Fruit fly (Drosophila melanogaster) whole organism, larva: ENCODE measurements around the gene Sap47.

Source experiments
- noc ChIP-seq: fragments of 200-800 bp; sonication (Bioruptor generic); optimal IDR thresholded peaks from 3 replicates; lab custom pipeline; 2019; ENCODE audit warnings: missing biosample characterization, mild to moderate bottlenecking, missing genetic modification characterization, moderate library complexity

The Sap47 gene

DNA sequence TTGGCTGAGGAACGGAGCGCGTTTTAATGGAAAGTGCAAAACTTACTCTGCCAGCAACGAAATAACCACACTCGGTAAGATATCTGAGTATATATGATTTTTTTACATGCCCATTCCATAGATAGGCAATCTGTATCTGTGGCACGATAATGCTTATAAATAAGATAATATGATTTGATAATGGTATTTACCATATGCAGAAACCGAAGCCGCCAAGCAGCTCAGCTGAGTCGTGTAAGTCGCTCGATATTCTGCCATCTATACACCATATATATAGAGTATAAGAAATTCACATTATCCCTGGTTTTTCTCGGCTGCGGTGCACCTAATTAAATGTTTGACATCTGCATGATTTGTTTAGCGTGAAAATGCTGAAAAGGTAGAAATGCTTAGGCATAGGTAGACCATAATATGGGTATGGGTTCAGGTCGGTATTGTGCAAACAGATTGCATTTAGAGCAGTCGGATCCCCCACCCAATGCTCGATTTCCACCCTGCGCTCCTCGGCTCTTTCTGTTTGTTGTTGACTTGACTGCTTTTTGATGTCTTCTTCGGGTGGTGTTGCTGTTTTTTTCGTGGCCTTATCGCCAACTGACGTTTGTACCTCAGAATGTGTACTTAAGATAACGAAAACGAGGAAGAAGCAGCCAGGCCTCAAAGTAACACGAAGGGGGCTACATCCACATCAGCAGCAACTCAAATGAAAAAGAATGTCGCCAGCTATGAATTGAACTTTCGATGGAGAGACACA lies 72.1 kb downstream of the Sap47 start:
- peak; percentile 2 for TF ChIP-seq noc (tag; lab: Kevin White, UChicago)

DNA sequence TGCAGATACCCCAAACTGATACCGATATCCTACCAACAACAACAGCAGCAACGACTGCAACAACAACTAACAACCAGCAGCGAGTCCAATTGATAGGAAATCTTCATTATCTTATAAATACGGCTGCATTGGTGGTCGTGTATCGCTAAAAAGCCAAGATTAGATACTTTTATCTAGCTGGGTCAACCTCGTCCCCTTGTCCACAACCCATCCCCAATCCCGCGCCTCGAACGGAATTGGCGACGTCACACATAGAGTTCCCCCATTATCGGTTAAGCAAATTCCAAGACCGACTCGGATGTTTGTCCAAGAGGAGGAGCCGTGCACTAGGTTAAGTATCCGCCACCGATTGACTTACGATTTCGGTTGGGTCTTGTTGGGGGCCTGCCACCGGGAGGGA lies 73.4 kb downstream of the Sap47 start:
- TF ChIP-seq noc (tag; lab: Kevin White, UChicago): no peak

DNA sequence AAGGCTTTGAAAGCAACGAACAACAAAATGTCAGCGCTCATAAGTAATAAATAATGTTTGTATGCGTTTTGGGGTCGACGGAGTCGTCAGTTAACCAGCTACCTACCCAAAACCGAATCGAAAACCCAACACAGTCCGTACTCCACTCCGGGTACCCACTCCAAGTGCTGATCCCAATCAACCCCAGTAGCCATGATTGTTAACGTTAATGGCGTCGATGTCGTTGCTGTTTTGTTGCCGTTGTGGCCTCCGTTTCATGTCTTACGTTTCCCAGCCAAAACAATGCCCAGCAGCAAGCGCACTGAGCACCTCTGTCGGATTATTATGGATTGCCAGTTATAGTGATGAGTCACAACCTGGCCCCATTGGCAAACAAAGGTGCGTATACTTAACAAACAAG lies 74.1 kb downstream of the Sap47 start, which contains the start of gene GATAe:
Gene GATAe (plus strand): TSS at position 76 of the 400 bp plus-strand sequence.
- no peak for TF ChIP-seq noc (tag; lab: Kevin White, UChicago)

DNA sequence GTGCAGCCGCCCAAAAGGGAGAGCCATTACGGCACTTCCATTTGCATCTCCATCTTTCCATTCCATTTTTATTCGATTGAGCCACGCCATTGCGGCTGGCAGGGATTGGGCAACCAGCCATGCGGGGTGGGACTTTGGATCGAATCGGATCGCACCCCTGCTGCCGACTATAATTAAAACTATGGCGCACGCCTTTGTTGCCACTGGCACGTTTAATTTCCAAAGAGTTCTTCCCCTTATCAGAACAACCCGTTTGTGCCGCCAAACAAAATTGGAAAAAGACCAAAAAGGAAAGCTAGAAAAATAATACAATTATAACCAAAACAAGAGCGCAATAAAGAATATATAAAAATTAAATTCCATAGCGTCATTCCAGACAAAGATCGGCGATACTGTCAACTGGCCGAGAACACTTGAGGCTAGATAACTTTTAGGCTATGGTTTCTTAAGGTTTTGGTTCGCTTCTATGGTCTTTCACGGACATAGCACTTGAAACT lies 75.2 kb downstream of the Sap47 start:
- TF ChIP-seq noc (tag; lab: Kevin White, UChicago): no peak
